Fruit fly (Drosophila melanogaster) whole organism, prepupa: ENCODE data around the gene E23.

Experiments used
- CG16779 ChIP-seq: fragments of 200-800 bp; sonication (Bioruptor generic); optimal IDR thresholded peaks from 3 replicates; lab custom pipeline; 2017; ENCODE audit warnings: missing biosample characterization, mild to moderate bottlenecking, missing genetic modification characterization
- CG4318 ChIP-seq: fragments of 200-800 bp; sonication (Bioruptor generic); optimal IDR thresholded peaks from 3 replicates; lab custom pipeline; 2017; ENCODE audit warnings: missing biosample characterization, mild to moderate bottlenecking, missing genetic modification characterization
- CG8632 ChIP-seq: fragments of 200-800 bp; sonication (Bioruptor generic); optimal IDR thresholded peaks from 3 replicates; lab custom pipeline; 2016; ENCODE audit warnings: missing biosample characterization, missing genetic modification characterization
- CG9139 ChIP-seq: fragments of 200-800 bp; sonication (Bioruptor generic); optimal IDR thresholded peaks from 3 replicates; lab custom pipeline; 2017; ENCODE audit warnings: missing biosample characterization, mild to moderate bottlenecking, missing genetic modification characterization
- Gug ChIP-seq: fragments of 200-800 bp; sonication (Bioruptor generic); IDR thresholded peaks from 2 replicates; pipeline ENCODE4 v1.3.6; 2022; ENCODE audit warnings: missing biosample characterization, missing genetic modification characterization
- Hr39 ChIP-seq: fragments of 200-800 bp; sonication (Bioruptor generic); optimal IDR thresholded peaks from 2 replicates; lab custom pipeline; 2016; ENCODE audit warnings: missing biosample characterization, missing genetic modification characterization
- Sox102F ChIP-seq: fragments of 200-800 bp; sonication (Bioruptor generic); optimal IDR thresholded peaks from 2 replicates; lab custom pipeline; 2016; ENCODE audit warnings: missing biosample characterization, mild to moderate bottlenecking, missing genetic modification characterization
- Sox15 ChIP-seq: fragments of 200-800 bp; sonication (Bioruptor generic); optimal IDR thresholded peaks from 3 replicates; lab custom pipeline; 2016; ENCODE audit warnings: missing biosample characterization, missing genetic modification characterization
- ss ChIP-seq, 2 experiments: fragments of 200-800 bp; sonication (Bioruptor generic); optimal IDR thresholded peaks; 2 replicates in 1 of 2; 3 replicates in 1 of 2; lab custom pipeline; 2017 to 2018; ENCODE audit warnings: mild to moderate bottlenecking in 2 of 2, missing biosample characterization in 2 of 2, missing genetic modification characterization in 2 of 2, moderate library complexity in 1 of 2

dm6 chr2L:3303893-3304292 lies 50.7 kb downstream of the E23 start, which contains the start of gene CG3277:
- TF ChIP-seq CG16779, result no peak
- no peak for TF ChIP-seq CG9139 (GFP tag; lab: Kevin White, UChicago)
- no peak for TF ChIP-seq ss (GFP tag; optimal IDR thresholded peaks at IDR 0.05; lab: Kevin White, UChicago)
- TF ChIP-seq Sox15, result no peak
- TF ChIP-seq Hr39 (GFP tag; lab: Kevin White, UChicago), result no peak
- TF ChIP-seq Sox102F (GFP tag; lab: Kevin White, UChicago), result no peak
- no peak for TF ChIP-seq CG8632
- no peak for TF ChIP-seq Gug (GFP tag; lab: Robert Waterston, UW)
- TF ChIP-seq CG4318 (GFP tag; lab: Kevin White, UChicago), result no peak
